Worm (Caenorhabditis elegans) whole organism, L3 larva: Measurements from ENCODE around the gene git-1.

Experiments used
- R02D3.7 ChIP-seq: fragments of 150-350 bp; optimal IDR thresholded peaks from 2 replicates; lab custom pipeline; 2014; ENCODE audit warnings: missing biosample characterization, missing genetic modification characterization
- ZK546.5 ChIP-seq: sonication (generic microtip); optimal IDR thresholded peaks from 2 replicates; lab custom pipeline; 2017; ENCODE audit warnings: missing biosample characterization, missing genetic modification characterization
- aly-2 ChIP-seq: fragments of 150-350 bp; optimal IDR thresholded peaks from 2 replicates; lab custom pipeline; 2014; ENCODE audit warnings: missing biosample characterization, missing genetic modification characterization
- ama-1 ChIP-seq: fragments of 150-350 bp; optimal IDR thresholded peaks from 2 replicates; lab custom pipeline; 2018
- ceh-16 ChIP-seq: sonication (generic microtip); optimal IDR thresholded peaks from 2 replicates; lab custom pipeline; 2017; ENCODE audit warnings: missing biosample characterization, missing genetic modification characterization
- ceh-28 ChIP-seq: fragments of 150-350 bp; optimal IDR thresholded peaks from 2 replicates; lab custom pipeline; 2014; ENCODE audit warnings: missing biosample characterization, missing genetic modification reagents, missing genetic modification characterization
- ceh-82 ChIP-seq: fragments of 150-350 bp; optimal IDR thresholded peaks from 2 replicates; lab custom pipeline; 2014; ENCODE audit warnings: missing biosample characterization, missing genetic modification characterization
- ceh-9 ChIP-seq: sonication (generic microtip); optimal IDR thresholded peaks from 2 replicates; lab custom pipeline; 2018; ENCODE audit warnings: missing biosample characterization, missing genetic modification characterization
- daf-12 ChIP-seq: fragments of 150-350 bp; optimal IDR thresholded peaks from 2 replicates; lab custom pipeline; 2014; ENCODE audit warnings: missing biosample characterization, missing genetic modification reagents, missing genetic modification characterization
- egl-27 ChIP-seq: sonication (generic microtip); optimal IDR thresholded peaks from 4 replicates; lab custom pipeline; 2017; ENCODE audit warnings: missing biosample characterization, missing genetic modification reagents, missing genetic modification characterization
- egl-5 ChIP-seq: fragments of 150-350 bp; optimal IDR thresholded peaks from 2 replicates; lab custom pipeline; 2017; ENCODE audit warnings: missing biosample characterization, missing genetic modification reagents, missing genetic modification characterization, inconsistent platforms
- elt-1 ChIP-seq: fragments of 150-350 bp; optimal IDR thresholded peaks from 2 replicates; lab custom pipeline; 2014; ENCODE audit warnings: missing biosample characterization, missing genetic modification characterization
- elt-2 ChIP-seq: sonication (generic microtip); optimal IDR thresholded peaks from 2 replicates; lab custom pipeline; 2016; ENCODE audit warnings: missing genetic modification reagents, mild to moderate bottlenecking, missing genetic modification characterization, missing compliant biosample characterization
- elt-3 ChIP-seq, 3 experiments: fragments of 150-350 bp in 1 of 3; sonication (generic microtip) in 2 of 3; optimal IDR thresholded peaks; 2 replicates in 2 of 3; 4 replicates in 1 of 3; lab custom pipeline; 2014 to 2017; ENCODE audit warnings: missing biosample characterization in 3 of 3, missing genetic modification characterization in 3 of 3
- eor-1 ChIP-seq, 2 experiments: fragments of 150-350 bp; optimal IDR thresholded peaks; 2 replicates each; lab custom pipeline; 2014 to 2018; ENCODE audit warnings: missing biosample characterization in 2 of 2, missing genetic modification characterization in 2 of 2
- fkh-10 ChIP-seq: sonication (generic microtip); optimal IDR thresholded peaks from 2 replicates; lab custom pipeline; 2017; ENCODE audit warnings: missing biosample characterization, missing genetic modification reagents, missing genetic modification characterization
- fkh-2 ChIP-seq: fragments of 150-350 bp; optimal IDR thresholded peaks from 2 replicates; lab custom pipeline; 2014; ENCODE audit warnings: missing biosample characterization, missing genetic modification reagents, missing genetic modification characterization
- fos-1 ChIP-seq: fragments of 150-350 bp; optimal IDR thresholded peaks from 2 replicates; lab custom pipeline; 2014; ENCODE audit warnings: missing biosample characterization, missing genetic modification characterization
- hmg-11 ChIP-seq: sonication (generic microtip); optimal IDR thresholded peaks from 2 replicates; lab custom pipeline; 2016; ENCODE audit warnings: missing genetic modification characterization, missing compliant biosample characterization
- jun-1 ChIP-seq: fragments of 150-350 bp; optimal IDR thresholded peaks from 2 replicates; lab custom pipeline; 2014; ENCODE audit warnings: missing biosample characterization, missing genetic modification reagents, missing genetic modification characterization
- lin-15B ChIP-seq: fragments of 150-350 bp; optimal IDR thresholded peaks from 2 replicates; lab custom pipeline; 2014; ENCODE audit warnings: missing biosample characterization, missing genetic modification characterization
- lin-39 ChIP-seq: fragments of 150-350 bp; optimal IDR thresholded peaks from 2 replicates; lab custom pipeline; 2018; ENCODE audit warnings: missing biosample characterization, missing genetic modification reagents, missing genetic modification characterization
- lsy-12 ChIP-seq: sonication (generic microtip); optimal IDR thresholded peaks from 2 replicates; lab custom pipeline; 2016; ENCODE audit warnings: mild to moderate bottlenecking, missing genetic modification characterization, missing compliant biosample characterization
- mdl-1 ChIP-seq: fragments of 150-350 bp; optimal IDR thresholded peaks from 2 replicates; lab custom pipeline; 2014; ENCODE audit warnings: missing biosample characterization, missing genetic modification characterization
- mml-1 ChIP-seq: fragments of 150-350 bp; sonication (generic microtip); optimal IDR thresholded peaks from 3 replicates; lab custom pipeline; 2014; ENCODE audit warnings: missing biosample characterization, missing genetic modification characterization
- nfya-1 ChIP-seq: sonication (generic microtip); optimal IDR thresholded peaks from 2 replicates; lab custom pipeline; 2017; ENCODE audit warnings: missing genetic modification characterization, mild to moderate bottlenecking, missing compliant biosample characterization, antibody characterized with exemption, moderate library complexity; ENCODE audit not compliant: insufficient read depth
- nhr-11 ChIP-seq: fragments of 150-350 bp; optimal IDR thresholded peaks from 2 replicates; lab custom pipeline; 2014; ENCODE audit warnings: missing biosample characterization, missing genetic modification characterization
- nhr-12 ChIP-seq: fragments of 150-350 bp; optimal IDR thresholded peaks from 2 replicates; lab custom pipeline; 2014; ENCODE audit warnings: missing biosample characterization, missing genetic modification characterization
- nhr-23 ChIP-seq: fragments of 150-350 bp; optimal IDR thresholded peaks from 2 replicates; lab custom pipeline; 2014; ENCODE audit warnings: missing biosample characterization, missing genetic modification reagents, missing genetic modification characterization
- nhr-237 ChIP-seq: fragments of 150-350 bp; optimal IDR thresholded peaks from 2 replicates; lab custom pipeline; 2014; ENCODE audit warnings: missing biosample characterization, missing genetic modification characterization
- nhr-25 ChIP-seq: sonication (generic microtip); optimal IDR thresholded peaks from 2 replicates; lab custom pipeline; 2017; ENCODE audit warnings: missing biosample characterization, missing genetic modification characterization
- nhr-28 ChIP-seq: fragments of 150-350 bp; optimal IDR thresholded peaks from 2 replicates; lab custom pipeline; 2014; ENCODE audit warnings: missing biosample characterization, missing genetic modification characterization
- nhr-43 ChIP-seq: sonication (generic microtip); optimal IDR thresholded peaks from 2 replicates; lab custom pipeline; 2016; ENCODE audit warnings: mild to moderate bottlenecking, missing genetic modification characterization, missing compliant biosample characterization; ENCODE audit not compliant: poor library complexity, severe bottlenecking
- nhr-67 ChIP-seq: fragments of 150-350 bp; optimal IDR thresholded peaks from 2 replicates; lab custom pipeline; 2014; ENCODE audit warnings: missing biosample characterization, missing genetic modification characterization
- nhr-76 ChIP-seq: fragments of 150-350 bp; sonication (generic microtip); optimal IDR thresholded peaks from 5 replicates; lab custom pipeline; 2014; ENCODE audit warnings: missing biosample characterization, missing genetic modification characterization
- nhr-77 ChIP-seq: fragments of 150-350 bp; optimal IDR thresholded peaks from 2 replicates; lab custom pipeline; 2014; ENCODE audit warnings: missing biosample characterization, missing genetic modification characterization
- pha-4 ChIP-seq: fragments of 150-350 bp; optimal IDR thresholded peaks from 2 replicates; lab custom pipeline; 2014; ENCODE audit warnings: missing biosample characterization, missing genetic modification reagents, missing genetic modification characterization
- pqm-1 ChIP-seq: fragments of 150-350 bp; optimal IDR thresholded peaks from 2 replicates; lab custom pipeline; 2017; ENCODE audit warnings: missing biosample characterization, missing genetic modification characterization, inconsistent platforms
- sea-2 ChIP-seq: fragments of 150-350 bp; sonication (generic microtip); optimal IDR thresholded peaks from 4 replicates; lab custom pipeline; 2014; ENCODE audit warnings: missing biosample characterization, missing genetic modification reagents, missing genetic modification characterization
- skn-1 ChIP-seq: fragments of 150-350 bp; optimal IDR thresholded peaks from 2 replicates; lab custom pipeline; 2014; ENCODE audit warnings: missing biosample characterization, missing genetic modification characterization
- snpc-4 ChIP-seq: fragments of 150-350 bp; optimal IDR thresholded peaks from 2 replicates; lab custom pipeline; 2014; ENCODE audit warnings: missing biosample characterization, missing genetic modification characterization
- tbx-2 ChIP-seq: sonication (generic microtip); optimal IDR thresholded peaks from 2 replicates; lab custom pipeline; 2016; ENCODE audit warnings: mild to moderate bottlenecking, missing genetic modification characterization, missing compliant biosample characterization
- unc-39 ChIP-seq: sonication (generic microtip); optimal IDR thresholded peaks from 4 replicates; lab custom pipeline; 2017; ENCODE audit warnings: missing biosample characterization, missing genetic modification characterization
- unc-62 ChIP-seq: fragments of 150-350 bp; sonication (generic microtip); optimal IDR thresholded peaks from 4 replicates; lab custom pipeline; 2014; ENCODE audit warnings: missing biosample characterization, missing genetic modification reagents, missing genetic modification characterization
- zag-1 ChIP-seq: fragments of 150-350 bp; optimal IDR thresholded peaks from 2 replicates; lab custom pipeline; 2014; ENCODE audit warnings: missing biosample characterization, missing genetic modification characterization
- ztf-11 ChIP-seq: fragments of 150-350 bp; optimal IDR thresholded peaks from 2 replicates; lab custom pipeline; 2014; ENCODE audit warnings: missing biosample characterization, missing genetic modification characterization
- ztf-4 ChIP-seq: fragments of 150-350 bp; optimal IDR thresholded peaks from 2 replicates; lab custom pipeline; 2014; ENCODE audit warnings: missing biosample characterization, missing genetic modification characterization

Gene git-1

ce11 chrX:10524483-10524948 is at the start of gene git-1, which contains the start of gene mboa-7:
Gene git-1 (plus strand): TSS chrX:10524898.
Gene mboa-7 (minus strand): TSS chrX:10524565.
- TF ChIP-seq ZK546.5 (tag; lab: Kevin White, UChicago) (no peak), lin-15B (peak; percentile 35), fkh-2 (tag; lab: Kevin White, UChicago) (no peak), nhr-67 (tag; lab: Kevin White, UChicago) (no peak), lsy-12 (tag; lab: Kevin White, UChicago) (peak; percentile 0), unc-62 (GFP tag; lab: Kevin White, UChicago) (no peak), pqm-1 (no peak), mdl-1 (tag; lab: Kevin White, UChicago) (no peak), elt-2 (no peak), fos-1 (no peak), jun-1 (tag; lab: Kevin White, UChicago) (peak; percentile 49), R02D3.7 (tag; lab: Kevin White, UChicago) (no peak), pha-4 (tag; lab: Kevin White, UChicago) (peak; percentile 52), skn-1 (no peak), elt-1 (no peak), nhr-11 (no peak), snpc-4 (tag; lab: Kevin White, UChicago) (peak; percentile 68), nhr-25 (tag; lab: Kevin White, UChicago) (peak; percentile 92), ama-1 (lab: Kevin White, UChicago) (no peak), nhr-76 (tag; lab: Kevin White, UChicago) (no peak), nhr-23 (tag; lab: Kevin White, UChicago) (peak; percentile 18), aly-2 (tag; lab: Kevin White, UChicago) (no peak), ztf-4 (no peak), lin-39 (peak; percentile 82), unc-39 (tag; lab: Kevin White, UChicago) (no peak), mml-1 (tag; lab: Kevin White, UChicago) (no peak), nhr-237 (tag; lab: Kevin White, UChicago) (no peak), ceh-28 (peak; percentile 42), hmg-11 (tag; lab: Kevin White, UChicago) (no peak), elt-3 (tag; optimal IDR thresholded peaks at IDR 0.05; lab: Kevin White, UChicago) (no peak), sea-2 (GFP tag; lab: Kevin White, UChicago) (no peak), ceh-16 (tag; lab: Kevin White, UChicago) (no peak), nhr-12 (tag; lab: Kevin White, UChicago) (no peak), egl-27 (no peak), ztf-11 (no peak), tbx-2 (tag; lab: Kevin White, UChicago) (no peak), fkh-10 (GFP tag; lab: Kevin White, UChicago) (no peak), zag-1 (tag; lab: Kevin White, UChicago) (no peak), nhr-43 (tag; lab: Kevin White, UChicago) (peak; percentile 63), ceh-82 (tag; lab: Kevin White, UChicago) (no peak), eor-1 (tag; optimal IDR thresholded peaks at IDR 0.05; lab: Kevin White, UChicago) (no peak), nfya-1 (tag; lab: Kevin White, UChicago) (peak; percentile 55), egl-5 (tag; lab: Kevin White, UChicago) (no peak), nhr-28 (tag; lab: Kevin White, UChicago) (no peak), daf-12 (tag; lab: Kevin White, UChicago) (no peak), nhr-77 (tag; lab: Kevin White, UChicago) (no peak), ceh-9 (tag; lab: Kevin White, UChicago) (no peak)
